Worm (Caenorhabditis elegans) whole organism, young adult: ENCODE data around the gene C23G10.11.
A peak's percentile ranks its signal among the peaks of the same experiment; 100 is the strongest.

ENCODE experiments used
- B0035.1 ChIP-seq: sonication (generic microtip); optimal IDR thresholded peaks from 2 replicates; lab custom pipeline; 2016; ENCODE audit warnings: missing genetic modification characterization, mild to moderate bottlenecking, missing compliant biosample characterization, missing genotype, missing genetic modification reagents
- F37B4.10 ChIP-seq: fragments of 200-800 bp; sonication (Bioruptor generic); IDR thresholded peaks from 2 replicates; pipeline ENCODE4 v1.3.6; 2022; ENCODE audit warnings: missing genetic modification characterization, missing compliant biosample characterization
- F57C9.4 ChIP-seq: sonication (generic microtip); optimal IDR thresholded peaks from 2 replicates; lab custom pipeline; 2017; ENCODE audit warnings: mild to moderate bottlenecking, missing genetic modification characterization, missing compliant biosample characterization
- aptf-3 ChIP-seq: fragments of 200-800 bp; sonication (Bioruptor generic); IDR thresholded peaks from 2 replicates; pipeline ENCODE4 v1.3.6; 2022; ENCODE audit warnings: missing genetic modification characterization, missing compliant biosample characterization
- atf-7 ChIP-seq: sonication (generic microtip); optimal IDR thresholded peaks from 2 replicates; lab custom pipeline; 2017; ENCODE audit warnings: mild to moderate bottlenecking, missing genetic modification characterization, missing compliant biosample characterization
- attf-3 ChIP-seq: fragments of 200-800 bp; sonication (Bioruptor generic); conservative IDR thresholded peaks from 2 replicates; pipeline ENCODE4 v1.3.6; 2022; ENCODE audit warnings: missing genetic modification reagents, missing genetic modification characterization, missing compliant biosample characterization
- attf-5 ChIP-seq: fragments of 200-800 bp; sonication (Bioruptor generic); optimal IDR thresholded peaks from 2 replicates; lab custom pipeline; 2018; ENCODE audit warnings: mild to moderate bottlenecking, missing genetic modification characterization, missing compliant biosample characterization
- cebp-1 ChIP-seq, 2 experiments: fragments of 200-800 bp in 1 of 2; sonication (Bioruptor generic) in 1 of 2; sonication (generic microtip) in 1 of 2; IDR thresholded peaks in 1 of 2; optimal IDR thresholded peaks in 1 of 2; 2 replicates each; pipeline versions ENCODE4 v1.3.6 to Lab custom; 2017 to 2022; ENCODE audit warnings: missing compliant biosample characterization in 2 of 2, missing genetic modification characterization in 2 of 2, mild to moderate bottlenecking in 1 of 2, missing genetic modification reagents in 1 of 2, moderate library complexity in 1 of 2
- ceh-100 ChIP-seq: fragments of 200-800 bp; sonication (Bioruptor generic); IDR thresholded peaks from 2 replicates; pipeline ENCODE4 v1.3.6; 2022; ENCODE audit warnings: missing genetic modification reagents, missing genetic modification characterization, missing compliant biosample characterization
- ceh-27 ChIP-seq: fragments of 200-800 bp; sonication (Bioruptor generic); optimal IDR thresholded peaks from 2 replicates; lab custom pipeline; 2018; ENCODE audit warnings: mild to moderate bottlenecking, missing genetic modification characterization, moderate library complexity, missing compliant biosample characterization
- ceh-40 ChIP-seq: fragments of 200-800 bp; sonication (Bioruptor generic); IDR thresholded peaks from 2 replicates; pipeline ENCODE4 v1.3.6; 2022; ENCODE audit warnings: missing genetic modification characterization, missing compliant biosample characterization
- ceh-58 ChIP-seq: fragments of 200-800 bp; sonication (Bioruptor generic); IDR thresholded peaks from 2 replicates; pipeline ENCODE4 v1.3.6; 2022; ENCODE audit warnings: missing genetic modification characterization, missing compliant biosample characterization
- dpff-1 ChIP-seq: sonication (generic microtip); optimal IDR thresholded peaks from 2 replicates; lab custom pipeline; 2017; ENCODE audit warnings: mild to moderate bottlenecking, missing genetic modification characterization, missing compliant biosample characterization
- egl-18 ChIP-seq: fragments of 200-800 bp; sonication (Bioruptor generic); IDR thresholded peaks from 2 replicates; pipeline ENCODE4 v1.3.6; 2022; ENCODE audit warnings: missing genetic modification reagents, missing genetic modification characterization, missing compliant biosample characterization
- egrh-3 ChIP-seq: fragments of 200-800 bp; sonication (Bioruptor generic); IDR thresholded peaks from 2 replicates; pipeline ENCODE4 v1.3.6; 2022; ENCODE audit warnings: missing genetic modification reagents, missing genetic modification characterization, missing compliant biosample characterization
- ets-4 ChIP-seq: fragments of 200-800 bp; sonication (Bioruptor generic); optimal IDR thresholded peaks from 2 replicates; lab custom pipeline; 2018; ENCODE audit warnings: mild to moderate bottlenecking, missing genetic modification characterization, missing compliant biosample characterization
- him-1 ChIP-seq: sonication (generic microtip); optimal IDR thresholded peaks from 2 replicates; lab custom pipeline; 2016; ENCODE audit warnings: missing genotype, missing genetic modification reagents, missing genetic modification characterization, missing compliant biosample characterization
- hmg-1.2 ChIP-seq: fragments of 200-800 bp; sonication (Bioruptor generic); IDR thresholded peaks from 2 replicates; pipeline ENCODE4 v1.3.6; 2022; ENCODE audit warnings: missing genetic modification reagents, missing genetic modification characterization, missing compliant biosample characterization
- hsf-1 ChIP-seq: fragments of 200-800 bp; sonication (Bioruptor generic); IDR thresholded peaks from 2 replicates; pipeline ENCODE4 v1.3.6; 2022; ENCODE audit warnings: missing genetic modification reagents, missing genetic modification characterization, missing compliant biosample characterization
- lag-1 ChIP-seq: fragments of 200-800 bp; sonication (Bioruptor generic); IDR thresholded peaks from 2 replicates; pipeline ENCODE4 v1.3.6; 2022; ENCODE audit warnings: missing genetic modification reagents, missing genetic modification characterization, missing compliant biosample characterization
- let-607 ChIP-seq, 2 experiments: fragments of 200-800 bp in 1 of 2; sonication (Bioruptor generic) in 1 of 2; sonication (generic microtip) in 1 of 2; optimal IDR thresholded peaks; 2 replicates each; lab custom pipeline; 2016 to 2018; ENCODE audit warnings: mild to moderate bottlenecking in 2 of 2, missing compliant biosample characterization in 2 of 2, missing genetic modification characterization in 2 of 2, moderate library complexity in 2 of 2, missing genotype in 1 of 2
- lir-1 ChIP-seq: fragments of 200-800 bp; sonication (Bioruptor generic); conservative IDR thresholded peaks from 2 replicates; pipeline ENCODE4 v1.3.6; 2022; ENCODE audit warnings: missing genetic modification reagents, missing genetic modification characterization, missing compliant biosample characterization
- madf-6 ChIP-seq: fragments of 200-800 bp; sonication (Bioruptor generic); IDR thresholded peaks from 2 replicates; pipeline ENCODE4 v1.3.6; 2022; ENCODE audit warnings: missing genetic modification reagents, missing genetic modification characterization, missing compliant biosample characterization
- nfya-2 ChIP-seq: fragments of 200-800 bp; sonication (Bioruptor generic); IDR thresholded peaks from 2 replicates; pipeline ENCODE4 v1.3.6; 2022; ENCODE audit warnings: missing genetic modification reagents, missing genetic modification characterization, missing compliant biosample characterization
- nhr-120 ChIP-seq: fragments of 200-800 bp; sonication (Bioruptor generic); IDR thresholded peaks from 2 replicates; pipeline ENCODE4 v1.3.6; 2022; ENCODE audit warnings: missing genetic modification characterization, missing compliant biosample characterization
- nhr-80 ChIP-seq: sonication (generic microtip); optimal IDR thresholded peaks from 2 replicates; lab custom pipeline; 2016; ENCODE audit warnings: missing genetic modification characterization, missing compliant biosample characterization
- pha-4 ChIP-seq: fragments of 150-350 bp; sonication (generic microtip); optimal IDR thresholded peaks from 2 replicates; lab custom pipeline; 2014; ENCODE audit warnings: missing biosample characterization, missing genetic modification reagents, missing genetic modification characterization
- repo-1 ChIP-seq: sonication (generic microtip); optimal IDR thresholded peaks from 2 replicates; lab custom pipeline; 2017; ENCODE audit warnings: mild to moderate bottlenecking, missing genetic modification characterization, missing compliant biosample characterization
- sdz-38 ChIP-seq: sonication (generic microtip); optimal IDR thresholded peaks from 2 replicates; lab custom pipeline; 2016; ENCODE audit warnings: missing genotype, missing genetic modification characterization, missing compliant biosample characterization
- snpc-4 ChIP-seq, 5 experiments: fragments of 150-350 bp in 1 of 5; sonication (generic microtip) in 4 of 5; optimal IDR thresholded peaks; 2 replicates each; lab custom pipeline; 2014 to 2018; ENCODE audit warnings: missing genetic modification characterization in 5 of 5, missing biosample characterization in 3 of 5, antibody characterized with exemption in 2 of 5, mild to moderate bottlenecking in 2 of 5, missing compliant biosample characterization in 2 of 5, missing genotype in 2 of 5, moderate library complexity in 2 of 5, missing genetic modification reagents in 1 of 5
- tbp1 ChIP-seq: fragments of 200-800 bp; sonication (Bioruptor generic); optimal IDR thresholded peaks from 2 replicates; lab custom pipeline; 2018; ENCODE audit warnings: mild to moderate bottlenecking, missing genetic modification characterization, missing compliant biosample characterization
- tbx-9 ChIP-seq: sonication (generic microtip); optimal IDR thresholded peaks from 2 replicates; lab custom pipeline; 2016; ENCODE audit warnings: borderline replicate concordance, missing genetic modification characterization, inconsistent platforms, missing compliant biosample characterization
- unc-130 ChIP-seq: sonication (generic microtip); optimal IDR thresholded peaks from 2 replicates; lab custom pipeline; 2016; ENCODE audit warnings: missing genetic modification reagents, missing genetic modification characterization, missing compliant biosample characterization
- unc-62 ChIP-seq: fragments of 150-350 bp; optimal IDR thresholded peaks from 2 replicates; lab custom pipeline; 2014; ENCODE audit warnings: missing biosample characterization, missing genetic modification reagents, missing genetic modification characterization
- ztf-22 ChIP-seq: fragments of 200-800 bp; sonication (Bioruptor generic); optimal IDR thresholded peaks from 2 replicates; lab custom pipeline; 2018; ENCODE audit warnings: mild to moderate bottlenecking, missing genetic modification characterization, moderate library complexity, missing compliant biosample characterization

The C23G10.11 gene

DNA sequence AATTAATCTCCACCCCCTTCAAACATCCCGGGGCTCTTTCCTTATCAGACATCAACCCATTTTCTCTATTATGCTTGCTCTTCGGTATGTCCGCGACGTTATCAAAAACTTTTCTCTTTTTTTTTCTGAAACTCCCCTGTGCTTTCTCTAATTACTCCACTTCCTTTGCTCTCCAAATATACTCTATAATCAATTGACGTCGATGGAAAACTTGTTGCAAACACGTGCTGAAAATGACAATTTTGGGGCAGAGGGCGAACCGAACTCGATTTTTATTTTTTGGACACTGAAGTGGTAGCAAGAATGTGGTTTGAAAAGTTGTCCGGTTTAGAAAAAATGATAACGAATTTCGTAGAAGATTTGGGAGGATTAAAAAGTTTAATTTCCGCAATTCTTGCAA is 36.3 kb downstream of the C23G10.11 start (continued):
- TF ChIP-seq repo-1 (tag; lab: Kevin White, UChicago) (no peak), ceh-58 (no peak), cebp-1 (GFP tag; IDR thresholded peaks at IDR 0.05; lab: Robert Waterston, UW) (no peak), cebp-1 (tag; optimal IDR thresholded peaks at IDR 0.05; lab: Kevin White, UChicago) (no peak), ets-4 (GFP tag; lab: Kevin White, UChicago) (peak; percentile 21), nhr-80 (peak; percentile 99), let-607 (tag; optimal IDR thresholded peaks at IDR 0.05; lab: Kevin White, UChicago) (peak in 1 of 2 experiments; percentile 53), F37B4.10 (GFP tag; lab: Robert Waterston, UW) (no peak), madf-6 (no peak), lag-1 (GFP tag; lab: Robert Waterston, UW) (no peak), F57C9.4 (tag; lab: Kevin White, UChicago) (no peak), egrh-3 (GFP tag; lab: Robert Waterston, UW) (no peak), hmg-1.2 (GFP tag; lab: Robert Waterston, UW) (0 out of 2 replicates have a peak, but pooled peaks have one; percentile 5), unc-130 (no peak), ztf-22 (GFP tag; lab: Kevin White, UChicago) (peak; percentile 65), ceh-40 (GFP tag; lab: Robert Waterston, UW) (no peak), dpff-1 (no peak), tbp1 (GFP tag; lab: Kevin White, UChicago) (peak; percentile 14), pha-4 (tag; lab: Kevin White, UChicago) (no peak), unc-62 (GFP tag; lab: Kevin White, UChicago) (no peak)

DNA sequence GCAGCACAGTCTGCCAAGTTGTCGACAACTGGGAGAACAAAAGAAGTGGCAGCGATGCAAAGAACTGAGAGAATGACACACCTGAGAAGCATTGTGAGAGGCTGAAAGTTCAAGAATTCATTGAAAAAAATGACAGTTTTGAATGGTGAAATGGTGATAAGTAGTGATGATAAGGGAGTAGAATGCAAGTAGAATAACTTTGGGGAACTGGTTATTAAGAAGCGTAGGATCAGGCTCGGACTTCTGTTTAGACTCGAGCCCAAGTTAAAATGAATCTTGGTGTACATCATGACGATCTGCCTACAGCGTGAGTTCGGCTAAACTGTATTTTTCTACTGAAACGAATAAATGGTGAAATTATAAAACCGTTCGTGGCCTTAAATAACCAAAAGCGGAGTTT is 36.8 kb downstream of the C23G10.11 start, which contains the start of gene F42A10.7:
TSS of gene F42A10.7 (minus strand) at position 101 of the 400 bp plus-strand sequence.
- TF ChIP-seq hmg-1.2 (GFP tag; lab: Robert Waterston, UW), result no peak
- TF ChIP-seq repo-1 (tag; lab: Kevin White, UChicago), result no peak
- no peak for TF ChIP-seq tbx-9 (tag; lab: Kevin White, UChicago)
- TF ChIP-seq attf-3, result no peak
- TF ChIP-seq hsf-1 (GFP tag; lab: Robert Waterston, UW), result no peak
- TF ChIP-seq lir-1 (GFP tag; lab: Robert Waterston, UW), result no peak
- no peak for TF ChIP-seq nhr-120
- no peak for TF ChIP-seq aptf-3
- no peak for TF ChIP-seq atf-7 (tag; lab: Kevin White, UChicago)
- TF ChIP-seq snpc-4 (GFP tag; optimal IDR thresholded peaks at IDR 0.05; lab: Kevin White, UChicago), result no peak
- no peak for TF ChIP-seq snpc-4 (tag; optimal IDR thresholded peaks at IDR 0.05; lab: Kevin White, UChicago)
- TF ChIP-seq nfya-2 (GFP tag; lab: Robert Waterston, UW), result no peak
- no peak for TF ChIP-seq ceh-100 (GFP tag; lab: Robert Waterston, UW)
- TF ChIP-seq sdz-38 (tag; lab: Kevin White, UChicago), result no peak
- TF ChIP-seq B0035.1 (tag; lab: Kevin White, UChicago), result no peak
- no peak for TF ChIP-seq ceh-27 (GFP tag; lab: Kevin White, UChicago)
- no peak for TF ChIP-seq egl-18 (GFP tag; lab: Robert Waterston, UW)

DNA sequence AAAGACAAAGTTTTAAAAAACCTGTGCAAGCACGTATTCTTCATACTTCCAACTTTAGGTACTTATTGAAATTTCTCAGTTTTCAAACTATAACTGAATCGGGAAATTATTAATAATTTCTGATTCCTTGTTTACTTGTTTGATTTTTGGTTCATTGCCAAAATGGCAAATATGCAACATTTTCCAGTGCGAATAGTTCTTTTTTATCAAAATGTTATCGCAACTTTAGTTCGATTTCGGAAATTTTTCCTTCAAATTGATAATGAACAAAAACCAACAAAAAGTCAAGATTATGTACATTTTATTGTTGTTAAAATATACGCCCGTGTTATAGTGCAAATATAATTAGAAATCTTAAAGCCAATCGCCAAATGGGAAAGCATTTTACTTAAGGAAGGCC is 37.7 kb downstream of the C23G10.11 start:
- peak; percentile 13 for TF ChIP-seq nhr-80
- TF ChIP-seq him-1, result no peak

DNA sequence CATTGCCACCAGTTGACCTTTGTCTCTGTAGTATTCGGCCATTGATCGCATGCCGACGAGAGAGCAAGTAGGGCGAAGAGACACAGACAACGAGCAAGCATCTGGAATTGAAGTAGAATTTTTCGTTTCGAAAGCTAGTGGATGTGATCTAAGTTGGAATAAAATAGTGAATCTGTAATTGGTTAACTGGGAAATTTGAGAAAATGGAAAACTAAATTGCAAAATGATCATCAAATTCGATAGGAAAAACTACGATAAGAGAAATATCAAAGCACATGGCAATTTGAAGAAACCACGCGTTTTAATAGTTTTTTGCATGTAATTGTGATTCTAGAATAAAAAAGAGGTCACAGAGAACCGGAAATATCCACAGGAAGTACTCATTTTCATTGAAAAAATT is 38.6 kb downstream of the C23G10.11 start, which contains the start of gene F42A10.6:
TSS of gene F42A10.6 (minus strand) at position 101 of the 400 bp plus-strand sequence.
- no peak for TF ChIP-seq attf-5 (GFP tag; lab: Kevin White, UChicago)
- TF ChIP-seq nhr-80, result peak; percentile 59
